Fruit fly (Drosophila melanogaster) ovary, adult (tissue): ENCODE measurements around the gene Hr4.

Experiments used
- CG17801 ChIP-seq: fragments of 200-800 bp; optimal IDR thresholded peaks from 2 replicates; lab custom pipeline; 2019; ENCODE audit warnings: missing biosample characterization, mild to moderate bottlenecking, missing genetic modification characterization, moderate library complexity; ENCODE audit not compliant: partially characterized antibody

Gene Hr4

dm6 chrX:2050070-2050899 is 108.5 kb downstream of the Hr4 start, which contains the start of gene moody:
TSS of gene moody (minus strand) at chrX:2050120.
- TF ChIP-seq CG17801 (GFP tag; lab: Kevin White, UChicago) = peak; percentile 98
